Fruit fly (Drosophila melanogaster) whole organism, adult: Measurements from ENCODE around the gene Vha16-2.

Source experiments
- cnc ChIP-seq, 2 experiments: fragments of >200 bp; optimal IDR thresholded peaks; 2 replicates each; lab custom pipeline; 2017
- kay ChIP-seq: fragments of 200-800 bp; sonication (Bioruptor generic); peaks from one replicate; lab custom pipeline; 2016; ENCODE audit warnings: missing biosample characterization, missing genetic modification characterization, borderline replicate concordance
- ovo ChIP-seq: fragments of 200-800 bp; sonication (Bioruptor generic); optimal IDR thresholded peaks from 2 replicates; lab custom pipeline; 2016; ENCODE audit warnings: missing biosample characterization, missing genetic modification characterization

- TF ChIP-seq cnc (optimal IDR thresholded peaks at IDR 0.05; lab: Kevin White, UChicago): no peak
- TF ChIP-seq ovo (GFP tag; lab: Kevin White, UChicago): no peak
- TF ChIP-seq kay (GFP tag; lab: Kevin White, UChicago): no peak
These were observed 24.2 kb upstream of the Vha16-2 start for dm6 chr3L:11450535-11450934.
